Worm (Caenorhabditis elegans) whole organism, midembryonic: ENCODE results near the gene ceh-1.

ENCODE experiments used
- T22C8.4 ChIP-seq: fragments of 200-800 bp; sonication (Bioruptor generic); IDR thresholded peaks from 2 replicates; pipeline ENCODE4 v1.3.6; 2022; ENCODE audit warnings: missing genetic modification characterization, missing compliant biosample characterization
- cog-1 ChIP-seq: sonication (generic microtip); optimal IDR thresholded peaks from 2 replicates; lab custom pipeline; 2016; ENCODE audit warnings: missing genetic modification characterization, missing compliant biosample characterization
- flt-1 ChIP-seq: fragments of 200-800 bp; sonication (Bioruptor generic); IDR thresholded peaks from 2 replicates; pipeline ENCODE4 v1.3.6; 2022; ENCODE audit warnings: missing genetic modification characterization, missing compliant biosample characterization
- ztf-29 ChIP-seq: fragments of 200-800 bp; sonication (Bioruptor generic); IDR thresholded peaks from 2 replicates; pipeline ENCODE4 v1.3.6; 2022; ENCODE audit warnings: missing genetic modification reagents, missing genetic modification characterization, missing compliant biosample characterization

- TF ChIP-seq T22C8.4 (GFP tag; lab: Robert Waterston, UW) (no peak), flt-1 (GFP tag; lab: Robert Waterston, UW) (no peak), cog-1 (tag; lab: Kevin White, UChicago) (no peak), ztf-29 (no peak)
Measured at ce11 chrX:4671837-4672236, 17.9 kb upstream of the ceh-1 start.
